Worm (Caenorhabditis elegans): ENCODE results near the gene tbck-1.
A peak's percentile ranks its signal among the peaks of the same experiment; 100 is the strongest.

DNA sequence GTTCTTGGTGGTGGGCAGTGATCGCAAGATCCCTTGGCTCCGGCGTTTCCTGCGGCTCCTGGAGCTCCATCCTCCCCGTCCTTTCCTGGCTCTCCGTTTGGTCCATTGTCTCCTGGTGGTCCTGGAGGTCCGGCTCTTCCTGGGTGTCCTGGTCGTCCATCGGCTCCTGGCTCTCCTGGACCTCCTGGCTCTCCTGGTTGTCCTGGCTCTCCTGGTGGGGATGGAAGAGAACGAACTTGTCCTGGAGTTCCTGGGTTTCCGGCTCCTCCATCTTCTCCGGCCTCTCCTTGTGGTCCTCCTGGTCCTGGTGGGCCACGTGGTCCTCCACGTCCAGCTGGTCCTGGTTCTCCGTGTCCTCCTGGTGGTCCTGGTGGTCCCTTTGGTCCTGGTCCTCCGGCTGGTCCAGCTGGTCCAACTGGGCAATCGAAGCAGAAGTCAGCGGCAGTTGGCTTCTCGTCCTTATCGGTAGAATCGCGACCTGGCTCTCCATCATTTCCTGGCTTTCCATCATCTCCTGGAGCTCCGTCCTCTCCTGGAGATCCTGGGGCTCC, 41.5 kb downstream of the tbck-1 start:
- 0 out of 2 replicates have a peak, but pooled peaks have one; percentile 39 for TF ChIP-seq tbx-11 (GFP tag; IDR thresholded peaks at IDR 0.05)
- TF ChIP-seq tbx-37 (GFP tag; conservative IDR thresholded peaks at IDR 0.05): no peak
- TF ChIP-seq ama-1 (optimal IDR thresholded peaks at IDR 0.05): no peak
- TF ChIP-seq aly-1 (tag; optimal IDR thresholded peaks at IDR 0.05): no peak
- no peak for TF ChIP-seq ets-7 (tag; optimal IDR thresholded peaks at IDR 0.05)

Measured in whole organism, early embryonic.